Worm (Caenorhabditis elegans): Measurements from ENCODE around the gene K09E3.2.

DNA sequence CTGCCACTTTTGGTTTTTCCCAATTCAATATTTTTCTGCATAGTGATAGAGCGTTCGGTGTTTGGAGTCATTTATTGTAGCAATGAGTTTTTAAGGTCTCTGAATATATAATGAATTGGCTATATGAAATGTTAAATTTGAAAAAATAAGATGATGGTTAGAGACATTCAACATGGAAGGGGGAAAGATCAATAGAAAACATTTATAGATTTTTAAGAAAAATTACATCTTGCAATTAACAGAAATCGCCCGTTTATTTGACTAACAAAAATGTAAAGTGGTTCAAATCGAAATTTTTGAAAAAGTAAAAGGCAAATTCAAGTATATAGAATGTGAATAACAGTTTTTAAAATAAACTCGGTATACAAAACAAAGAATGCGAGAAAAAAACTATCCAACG lies 6.9 kb upstream of the K09E3.2 start, which contains the start of gene lido-5:
- no peak for TF ChIP-seq ama-1 (optimal IDR thresholded peaks at IDR 0.05)
- no peak for TF ChIP-seq F13C5.2 (tag; optimal IDR thresholded peaks at IDR 0.05)
- no peak for TF ChIP-seq B0310.2 (tag; optimal IDR thresholded peaks at IDR 0.05)
- TF ChIP-seq tbx-11 (GFP tag; IDR thresholded peaks at IDR 0.05), result no peak
- no peak for TF ChIP-seq tra-4 (tag; optimal IDR thresholded peaks at IDR 0.05)
- TF ChIP-seq flt-1 (GFP tag; IDR thresholded peaks at IDR 0.05), result no peak
- TF ChIP-seq hmg-4 (GFP tag; optimal IDR thresholded peaks at IDR 0.05), result no peak
